Fruit fly (Drosophila melanogaster) whole organism, embryonic: ENCODE data around the gene dyw.
A peak's percentile ranks its signal among the peaks of the same experiment; 100 is the strongest.

ENCODE experiments used
- B-H2 ChIP-seq: fragments of 200-800 bp; sonication (Bioruptor generic); optimal IDR thresholded peaks from 2 replicates; lab custom pipeline; 2018; ENCODE audit warnings: missing biosample characterization, mild to moderate bottlenecking, missing genetic modification characterization
- CG10321 ChIP-seq: fragments of 200-800 bp; sonication (Bioruptor generic); IDR thresholded peaks from 2 replicates; pipeline ENCODE4 v1.3.6; 2022; ENCODE audit warnings: missing biosample characterization, missing genetic modification characterization
- CG11560 ChIP-seq: fragments of 200-800 bp; sonication (Bioruptor generic); IDR thresholded peaks from 3 replicates; pipeline ENCODE4 v1.3.6; 2022; ENCODE audit warnings: missing biosample characterization, missing genetic modification characterization
- CG12104 ChIP-seq: fragments of 200-800 bp; sonication (Bioruptor generic); optimal IDR thresholded peaks from 3 replicates; lab custom pipeline; 2016; ENCODE audit warnings: missing biosample characterization, missing genetic modification characterization
- CG12155 ChIP-seq: fragments of 200-800 bp; sonication (Bioruptor generic); optimal IDR thresholded peaks from 3 replicates; lab custom pipeline; 2016; ENCODE audit warnings: missing biosample characterization, missing genetic modification characterization
- CG12219 ChIP-seq: fragments of 200-800 bp; sonication (Bioruptor generic); optimal IDR thresholded peaks from 3 replicates; lab custom pipeline; 2018; ENCODE audit warnings: missing biosample characterization, mild to moderate bottlenecking, missing genetic modification characterization
- CG12744 ChIP-seq: fragments of 200-800 bp; sonication (Bioruptor generic); optimal IDR thresholded peaks from 2 replicates; lab custom pipeline; 2016; ENCODE audit warnings: missing biosample characterization, missing genetic modification characterization
- CG12942 ChIP-seq: fragments of 200-800 bp; sonication (Bioruptor generic); optimal IDR thresholded peaks from 3 replicates; lab custom pipeline; 2016; ENCODE audit warnings: missing biosample characterization, missing genetic modification characterization
- CG13624 ChIP-seq: fragments of 200-800 bp; sonication (Bioruptor generic); optimal IDR thresholded peaks from 2 replicates; lab custom pipeline; 2016; ENCODE audit warnings: missing biosample characterization, missing genetic modification characterization
- CG13775 ChIP-seq: fragments of 200-800 bp; sonication (Bioruptor generic); optimal IDR thresholded peaks from 3 replicates; lab custom pipeline; 2017; ENCODE audit warnings: missing biosample characterization, mild to moderate bottlenecking, missing genetic modification characterization
- CG15479 ChIP-seq: fragments of 200-800 bp; sonication (Bioruptor generic); optimal IDR thresholded peaks from 3 replicates; lab custom pipeline; 2019; ENCODE audit warnings: missing biosample characterization, mild to moderate bottlenecking, missing genetic modification characterization, moderate library complexity
- CG16813 ChIP-seq: fragments of 200-800 bp; sonication (Bioruptor generic); IDR thresholded peaks from 3 replicates; pipeline ENCODE4 v1.3.6; 2022; ENCODE audit warnings: missing biosample characterization, missing genetic modification characterization; ENCODE audit not compliant: partially characterized antibody
- CG17361 ChIP-seq: fragments of 200-800 bp; sonication (Bioruptor generic); IDR thresholded peaks from 3 replicates; pipeline ENCODE4 v1.3.6; 2022; ENCODE audit warnings: missing biosample characterization, missing genetic modification characterization
- CG17612 ChIP-seq: fragments of 200-800 bp; sonication (Bioruptor generic); IDR thresholded peaks from 2 replicates; pipeline ENCODE4 v1.3.6; 2022; ENCODE audit warnings: missing biosample characterization, missing genetic modification characterization
- CG2116 ChIP-seq: fragments of 200-800 bp; sonication (Bioruptor generic); optimal IDR thresholded peaks from 3 replicates; lab custom pipeline; 2018; ENCODE audit warnings: missing biosample characterization, mild to moderate bottlenecking, missing genetic modification characterization
- CG2712 ChIP-seq: fragments of 200-800 bp; optimal IDR thresholded peaks from 3 replicates; lab custom pipeline; 2019; ENCODE audit warnings: missing biosample characterization, mild to moderate bottlenecking, missing genetic modification characterization, moderate library complexity
- CG3163 ChIP-seq: fragments of 200-800 bp; sonication (Bioruptor generic); optimal IDR thresholded peaks from 3 replicates; lab custom pipeline; 2016; ENCODE audit warnings: missing biosample characterization, missing genetic modification characterization
- CG3838 ChIP-seq: fragments of 200-800 bp; sonication (Bioruptor generic); optimal IDR thresholded peaks from 3 replicates; lab custom pipeline; 2016; ENCODE audit warnings: missing biosample characterization, missing genetic modification characterization
- CG4360 ChIP-seq: fragments of 200-800 bp; sonication (Bioruptor generic); IDR thresholded peaks from 2 replicates; pipeline ENCODE4 v1.3.6; 2022; ENCODE audit warnings: missing biosample characterization, missing genetic modification characterization
- CG4730 ChIP-seq: fragments of 200-800 bp; sonication (Bioruptor generic); IDR thresholded peaks from 2 replicates; pipeline ENCODE4 v1.3.6; 2022; ENCODE audit warnings: missing biosample characterization, missing genetic modification characterization
- CG5953 ChIP-seq: fragments of 200-800 bp; sonication (Bioruptor generic); IDR thresholded peaks from 2 replicates; pipeline ENCODE4 v1.3.6; 2022; ENCODE audit warnings: missing biosample characterization, missing genetic modification characterization
- CG7271 ChIP-seq: fragments of 200-800 bp; sonication (Bioruptor generic); optimal IDR thresholded peaks from 2 replicates; lab custom pipeline; 2018; ENCODE audit warnings: missing biosample characterization, mild to moderate bottlenecking, missing genetic modification characterization, moderate library complexity
- CG7372 ChIP-seq: fragments of 200-800 bp; sonication (Bioruptor generic); IDR thresholded peaks from 2 replicates; pipeline ENCODE4 v1.3.6; 2022; ENCODE audit warnings: missing biosample characterization, missing genetic modification characterization
- CG7786 ChIP-seq: fragments of 200-800 bp; sonication (Bioruptor generic); optimal IDR thresholded peaks from 2 replicates; lab custom pipeline; 2016; ENCODE audit warnings: missing biosample characterization, missing genetic modification characterization
- CG7987 ChIP-seq: fragments of 200-800 bp; sonication (Bioruptor generic); optimal IDR thresholded peaks from 2 replicates; lab custom pipeline; 2018; ENCODE audit warnings: missing biosample characterization, mild to moderate bottlenecking, missing genetic modification characterization, moderate library complexity
- CG9876 ChIP-seq: fragments of 200-800 bp; sonication (Bioruptor generic); optimal IDR thresholded peaks from 2 replicates; lab custom pipeline; 2016; ENCODE audit warnings: missing biosample characterization, missing genetic modification characterization
- Doc2 ChIP-seq: fragments of 200-800 bp; sonication (Bioruptor generic); IDR thresholded peaks from 2 replicates; pipeline ENCODE4 v1.3.6; 2022; ENCODE audit warnings: missing biosample characterization, missing genetic modification characterization
- E2f2 ChIP-seq: fragments of 200-800 bp; sonication (Bioruptor generic); IDR thresholded peaks from 2 replicates; pipeline ENCODE4 v1.3.6; 2022; ENCODE audit warnings: missing biosample characterization, missing genetic modification characterization
- Elba2 ChIP-seq: fragments of 200-800 bp; sonication (Bioruptor generic); optimal IDR thresholded peaks from 3 replicates; lab custom pipeline; 2016; ENCODE audit warnings: missing biosample characterization, missing genetic modification characterization
- Ets65A ChIP-seq: fragments of 200-800 bp; sonication (Bioruptor generic); peaks from one replicate; lab custom pipeline; 2016; ENCODE audit warnings: missing biosample characterization, missing genetic modification characterization
- Gsc ChIP-seq: fragments of 200-800 bp; sonication (Bioruptor generic); IDR thresholded peaks from 2 replicates; pipeline ENCODE4 v1.3.6; 2022; ENCODE audit warnings: missing biosample characterization, missing genetic modification characterization
- HLH3B ChIP-seq: fragments of 200-800 bp; sonication (Bioruptor generic); IDR thresholded peaks from 2 replicates; pipeline ENCODE4 v1.3.6; 2022; ENCODE audit warnings: missing biosample characterization, missing genetic modification characterization
- Hey ChIP-seq: fragments of 200-800 bp; sonication (Bioruptor generic); optimal IDR thresholded peaks from 3 replicates; lab custom pipeline; 2018; ENCODE audit warnings: missing biosample characterization, mild to moderate bottlenecking, missing genetic modification characterization
- Hmx ChIP-seq: fragments of 200-800 bp; sonication (Bioruptor generic); optimal IDR thresholded peaks from 2 replicates; lab custom pipeline; 2016; ENCODE audit warnings: missing biosample characterization, missing genetic modification characterization
- Hr78 ChIP-seq, 2 experiments: fragments of 200-800 bp in 1 of 2; fragments of >200 bp in 1 of 2; sonication (Bioruptor generic) in 1 of 2; optimal IDR thresholded peaks; 2 replicates each; lab custom pipeline; 2017 to 2019; ENCODE audit warnings: missing biosample characterization in 2 of 2, missing genetic modification characterization in 2 of 2, mild to moderate bottlenecking in 1 of 2, moderate library complexity in 1 of 2
- Kr ChIP-seq: fragments of 200-800 bp; sonication (Bioruptor generic); optimal IDR thresholded peaks from 2 replicates; lab custom pipeline; 2017; ENCODE audit warnings: missing biosample characterization, mild to moderate bottlenecking, missing genetic modification characterization
- MBD-R2 ChIP-seq: fragments of 200-800 bp; sonication (Bioruptor generic); IDR thresholded peaks from 2 replicates; pipeline ENCODE4 v1.3.6; 2022; ENCODE audit warnings: missing biosample characterization, missing genetic modification characterization
- Myb ChIP-seq: fragments of 200-800 bp; sonication (Bioruptor generic); optimal IDR thresholded peaks from 2 replicates; lab custom pipeline; 2016; ENCODE audit warnings: missing biosample characterization, missing genetic modification characterization
- NFAT ChIP-seq: fragments of 200-800 bp; sonication (Bioruptor generic); IDR thresholded peaks from 2 replicates; pipeline ENCODE4 v1.3.6; 2022; ENCODE audit warnings: missing biosample characterization, missing genetic modification characterization
- Nf-YA ChIP-seq: fragments of 200-800 bp; sonication (Bioruptor generic); IDR thresholded peaks from 2 replicates; pipeline ENCODE4 v1.3.6; 2022; ENCODE audit warnings: missing biosample characterization, missing genetic modification characterization
- Sry-β ChIP-seq: fragments of 200-800 bp; sonication (Bioruptor generic); optimal IDR thresholded peaks from 2 replicates; lab custom pipeline; 2018; ENCODE audit warnings: missing biosample characterization, mild to moderate bottlenecking, missing genetic modification characterization, moderate library complexity
- Xrp1 ChIP-seq: fragments of 200-800 bp; sonication (Bioruptor generic); IDR thresholded peaks from 2 replicates; pipeline ENCODE4 v1.3.6; 2022; ENCODE audit warnings: missing biosample characterization, missing genetic modification characterization
- az2 ChIP-seq: fragments of 200-800 bp; sonication (Bioruptor generic); optimal IDR thresholded peaks from 3 replicates; lab custom pipeline; 2016; ENCODE audit warnings: missing biosample characterization, missing genetic modification characterization
- bowl ChIP-seq: fragments of 200-800 bp; sonication (Bioruptor generic); IDR thresholded peaks from 2 replicates; pipeline ENCODE4 v1.3.6; 2022; ENCODE audit warnings: missing biosample characterization, missing genetic modification characterization
- cad ChIP-seq: fragments of >200 bp; optimal IDR thresholded peaks from 2 replicates; lab custom pipeline; 2017; ENCODE audit warnings: missing biosample characterization, missing genetic modification characterization
- chm ChIP-seq: fragments of 200-800 bp; sonication (Bioruptor generic); IDR thresholded peaks from 2 replicates; pipeline ENCODE4 v1.3.6; 2022; ENCODE audit warnings: missing biosample characterization, missing genetic modification characterization
- pho ChIP-seq: fragments of 200-800 bp; sonication (Bioruptor generic); optimal IDR thresholded peaks from 2 replicates; lab custom pipeline; 2016; ENCODE audit warnings: missing biosample characterization, missing genetic modification characterization
- ranshi ChIP-seq: fragments of 200-800 bp; sonication (Bioruptor generic); IDR thresholded peaks from 2 replicates; pipeline ENCODE4 v1.3.6; 2022; ENCODE audit warnings: missing biosample characterization, missing genetic modification characterization
- sens-2 ChIP-seq: fragments of 200-800 bp; sonication (Bioruptor generic); IDR thresholded peaks from 2 replicates; pipeline ENCODE4 v1.3.6; 2022; ENCODE audit warnings: missing biosample characterization, missing genetic modification characterization
- sisA ChIP-seq: fragments of 200-800 bp; sonication (Bioruptor generic); IDR thresholded peaks from 2 replicates; pipeline ENCODE4 v1.3.6; 2022; ENCODE audit warnings: missing biosample characterization, missing genetic modification characterization
- ssp ChIP-seq: fragments of 200-800 bp; sonication (Bioruptor generic); IDR thresholded peaks from 2 replicates; pipeline ENCODE4 v1.3.6; 2022; ENCODE audit warnings: missing biosample characterization, missing genetic modification characterization
- unpg ChIP-seq: fragments of 200-800 bp; sonication (Bioruptor generic); optimal IDR thresholded peaks from 3 replicates; lab custom pipeline; 2018; ENCODE audit warnings: missing biosample characterization, mild to moderate bottlenecking, missing genetic modification characterization, moderate library complexity
- usp ChIP-seq: fragments of >200 bp; optimal IDR thresholded peaks from 2 replicates; lab custom pipeline; 2017; ENCODE audit warnings: missing biosample characterization, missing genetic modification characterization

dyw gene

dm6 chrX:2732127-2732526 is 38.4 kb upstream of the dyw start, which contains the start of the genes ttm50 and CG2712 (continued):
- TF ChIP-seq Sry-β (peak; percentile 98), Kr (no peak), CG15479 (no peak), CG13624 (no peak), Myb (GFP tag; lab: Kevin White, UChicago) (no peak), az2 (GFP tag; lab: Kevin White, UChicago) (peak; percentile 49), ranshi (GFP tag; lab: Robert Waterston, UW) (peak; percentile 29; the same call in 1 of the 2 replicates), unpg (GFP tag; lab: Kevin White, UChicago) (no peak), CG2712 (peak; percentile 93), CG12744 (GFP tag; lab: Kevin White, UChicago) (no peak), Hmx (GFP tag; lab: Kevin White, UChicago) (no peak), CG11560 (tag; lab: Robert Waterston, UW) (no peak), CG7372 (peak; percentile 40; the same call in 1 of the 2 replicates), B-H2 (GFP tag; lab: Kevin White, UChicago) (no peak), CG17361 (GFP tag; lab: Robert Waterston, UW) (no peak; the same call in none of the 3 replicates), Elba2 (no peak), Doc2 (GFP tag; lab: Robert Waterston, UW) (0 out of 2 replicates have a peak, but pooled peaks have one; percentile 27), Ets65A (peak; percentile 62), CG3163 (GFP tag; lab: Kevin White, UChicago) (no peak), CG7271 (tag; lab: Kevin White, UChicago) (no peak), Nf-YA (GFP tag; lab: Robert Waterston, UW) (no peak), CG2116 (GFP tag; lab: Kevin White, UChicago) (peak; percentile 55), CG9876 (GFP tag; lab: Kevin White, UChicago) (no peak), CG17612 (no peak), Hr78 (GFP tag; optimal IDR thresholded peaks at IDR 0.05; lab: Kevin White, UChicago) (no peak), CG12155 (no peak), Xrp1 (GFP tag; lab: Robert Waterston, UW) (peak; percentile 41; the same call in 1 of the 2 replicates), CG7987 (GFP tag; lab: Kevin White, UChicago) (no peak), bowl (GFP tag; lab: Robert Waterston, UW) (no peak), CG12942 (no peak), CG10321 (GFP tag; lab: Robert Waterston, UW) (no peak), Gsc (GFP tag; lab: Robert Waterston, UW) (no peak), sisA (GFP tag; lab: Robert Waterston, UW) (peak; percentile 40; the same call in 1 of the 2 replicates), sens-2 (GFP tag; lab: Robert Waterston, UW) (no peak), Hey (tag; lab: Kevin White, UChicago) (no peak), MBD-R2 (GFP tag; lab: Robert Waterston, UW) (peak; percentile 87), chm (GFP tag; lab: Robert Waterston, UW) (no peak), cad (GFP tag; lab: Kevin White, UChicago) (no peak), HLH3B (GFP tag; lab: Robert Waterston, UW) (peak; percentile 15; the same call in 1 of the 2 replicates), usp (GFP tag; lab: Kevin White, UChicago) (no peak), CG4360 (GFP tag; lab: Robert Waterston, UW) (no peak), CG3838 (GFP tag; lab: Kevin White, UChicago) (no peak), CG4730 (GFP tag; lab: Robert Waterston, UW) (no peak), CG12219 (GFP tag; lab: Kevin White, UChicago) (no peak), ssp (peak; percentile 57; the same call in 1 of the 2 replicates), CG13775 (GFP tag; lab: Kevin White, UChicago) (peak; percentile 73), CG5953 (GFP tag; lab: Robert Waterston, UW) (no peak), E2f2 (GFP tag; lab: Robert Waterston, UW) (no peak), pho (no peak), NFAT (peak; percentile 27; the same call in 1 of the 2 replicates), CG16813 (GFP tag; lab: Robert Waterston, UW) (no peak), CG12104 (peak; percentile 40), CG7786 (GFP tag; lab: Kevin White, UChicago) (no peak)
